Fruit fly (Drosophila melanogaster): ENCODE data around the gene csw.

dm6 chrX:2076412-2077357, 17.3 kb upstream of the csw start, which contains the start of gene CG4025:
- TF ChIP-seq CG8478 (optimal IDR thresholded peaks at IDR 0.05) (no peak), CTCF (optimal IDR thresholded peaks at IDR 0.05) (no peak)

Measured in S2 (cell line).